Worm (Caenorhabditis elegans): ENCODE data around the gene F58G11.4.

DNA sequence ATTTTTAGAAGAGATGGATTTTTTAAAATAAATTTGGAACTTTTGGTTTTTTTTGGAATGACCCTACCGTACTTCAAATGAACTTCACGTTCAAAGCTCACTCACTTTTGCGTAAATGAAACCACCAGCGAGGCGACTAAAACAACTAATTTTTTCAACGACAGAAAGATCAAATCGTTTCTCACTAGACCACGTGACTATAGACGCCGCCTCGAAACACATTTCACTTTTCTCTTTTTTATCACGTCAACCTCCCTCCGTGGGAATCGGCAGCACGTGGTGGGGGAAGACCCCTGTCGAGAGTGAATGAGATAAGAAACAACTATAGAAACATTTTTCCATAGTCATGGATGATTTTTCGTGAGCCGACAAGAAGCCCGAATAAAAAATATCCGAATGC is 15.1 kb upstream of the F58G11.4 start:
- no peak for TF ChIP-seq elt-3 (tag; optimal IDR thresholded peaks at IDR 0.05)
- no peak for TF ChIP-seq lin-13 (tag; optimal IDR thresholded peaks at IDR 0.05)
- no peak for TF ChIP-seq pha-4 (tag; optimal IDR thresholded peaks at IDR 0.05)
- no peak for TF ChIP-seq blmp-1 (tag; optimal IDR thresholded peaks at IDR 0.05)
- no peak for TF ChIP-seq nhr-2 (tag; optimal IDR thresholded peaks at IDR 0.05)
- TF ChIP-seq nhr-237 (tag; optimal IDR thresholded peaks at IDR 0.05), result no peak
- no peak for TF ChIP-seq nhr-76 (tag; optimal IDR thresholded peaks at IDR 0.05)
- TF ChIP-seq ces-1 (GFP tag; optimal IDR thresholded peaks at IDR 0.05), result no peak
- TF ChIP-seq unc-62 (GFP tag; optimal IDR thresholded peaks at IDR 0.05), result no peak
- no peak for TF ChIP-seq nhr-28 (tag; optimal IDR thresholded peaks at IDR 0.05)
- TF ChIP-seq elt-1 (tag; optimal IDR thresholded peaks at IDR 0.05; ENCODE audit: borderline replicate concordance, insufficient read depth), result no peak
- TF ChIP-seq lsy-2 (tag; optimal IDR thresholded peaks at IDR 0.05), result no peak
- TF ChIP-seq nhr-12 (tag; optimal IDR thresholded peaks at IDR 0.05), result no peak

All from whole organism, mixed stage, embryonic.